Worm (Caenorhabditis elegans): ENCODE results near the gene smc-3.

Gene smc-3

DNA sequence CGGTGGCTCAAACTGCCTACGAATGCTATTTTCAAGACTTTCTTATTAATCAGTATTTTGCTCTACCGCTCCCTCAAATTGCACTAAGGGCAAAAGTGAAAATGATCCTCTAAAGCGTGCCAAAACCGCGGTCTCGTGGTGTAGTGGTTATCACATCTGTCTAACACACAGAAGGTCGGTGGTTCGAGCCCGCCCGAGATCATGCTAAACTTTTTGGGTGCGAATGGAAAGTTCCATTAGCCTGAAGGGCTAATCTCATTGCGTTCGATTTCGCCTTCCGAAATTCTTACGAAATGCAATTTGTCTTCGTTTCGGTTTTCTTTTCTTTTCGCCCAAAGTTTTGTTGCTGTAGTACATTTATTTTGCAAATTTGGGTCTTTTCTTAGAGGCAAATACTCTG is 62.8 kb downstream of the smc-3 start:
- TF ChIP-seq unc-39 (tag; optimal IDR thresholded peaks at IDR 0.05): no peak
- TF ChIP-seq snpc-4 (tag; optimal IDR thresholded peaks at IDR 0.05): no peak
- TF ChIP-seq drap-1 (GFP tag; optimal IDR thresholded peaks at IDR 0.05): peak; percentile 3
- peak; percentile 97 for TF ChIP-seq ces-1 (GFP tag; optimal IDR thresholded peaks at IDR 0.05)
- no peak for TF ChIP-seq ceh-39 (tag; optimal IDR thresholded peaks at IDR 0.05)
- TF ChIP-seq nhr-12 (tag; optimal IDR thresholded peaks at IDR 0.05): no peak
- TF ChIP-seq mab-5 (tag; optimal IDR thresholded peaks at IDR 0.05): no peak
- no peak for TF ChIP-seq sptf-1 (tag; optimal IDR thresholded peaks at IDR 0.05)
- no peak for TF ChIP-seq zip-8 (tag; optimal IDR thresholded peaks at IDR 0.05)
- TF ChIP-seq hlh-1 (tag; optimal IDR thresholded peaks at IDR 0.05): no peak
- TF ChIP-seq unc-62 (GFP tag; optimal IDR thresholded peaks at IDR 0.05): no peak
- no peak for TF ChIP-seq ztf-11 (tag; optimal IDR thresholded peaks at IDR 0.05)
- no peak for TF ChIP-seq nhr-28 (tag; optimal IDR thresholded peaks at IDR 0.05)
- no peak for TF ChIP-seq ceh-43 (GFP tag; optimal IDR thresholded peaks at IDR 0.05)

Measured in whole organism, mixed stage, embryonic.